Fruit fly (Drosophila melanogaster) whole organism, embryonic: ENCODE data around the gene endos.

Experiments used
- Ada2b ChIP-seq: fragments of 200-800 bp; sonication (Bioruptor generic); IDR thresholded peaks from 2 replicates; pipeline ENCODE4 v1.3.6; 2022; ENCODE audit warnings: missing biosample characterization, missing genetic modification characterization
- B-H2 ChIP-seq: fragments of 200-800 bp; sonication (Bioruptor generic); optimal IDR thresholded peaks from 2 replicates; lab custom pipeline; 2018; ENCODE audit warnings: missing biosample characterization, mild to moderate bottlenecking, missing genetic modification characterization
- CG10431 ChIP-seq: fragments of 200-800 bp; sonication (Bioruptor generic); optimal IDR thresholded peaks from 3 replicates; lab custom pipeline; 2018; ENCODE audit warnings: missing biosample characterization, mild to moderate bottlenecking, missing genetic modification characterization
- CG10979 ChIP-seq: fragments of 200-800 bp; sonication (Bioruptor generic); optimal IDR thresholded peaks from 2 replicates; lab custom pipeline; 2018; ENCODE audit warnings: missing biosample characterization, mild to moderate bottlenecking, missing genetic modification characterization, moderate library complexity
- CG11504 ChIP-seq: fragments of 200-800 bp; sonication (Bioruptor generic); optimal IDR thresholded peaks from 3 replicates; lab custom pipeline; 2019; ENCODE audit warnings: missing biosample characterization, mild to moderate bottlenecking, missing genetic modification characterization, moderate library complexity
- CG12942 ChIP-seq: fragments of 200-800 bp; sonication (Bioruptor generic); optimal IDR thresholded peaks from 3 replicates; lab custom pipeline; 2016; ENCODE audit warnings: missing biosample characterization, missing genetic modification characterization
- CG13624 ChIP-seq: fragments of 200-800 bp; sonication (Bioruptor generic); optimal IDR thresholded peaks from 2 replicates; lab custom pipeline; 2016; ENCODE audit warnings: missing biosample characterization, missing genetic modification characterization
- CG13775 ChIP-seq: fragments of 200-800 bp; sonication (Bioruptor generic); optimal IDR thresholded peaks from 3 replicates; lab custom pipeline; 2017; ENCODE audit warnings: missing biosample characterization, mild to moderate bottlenecking, missing genetic modification characterization
- CG14050 ChIP-seq: fragments of 200-800 bp; sonication (Bioruptor generic); IDR thresholded peaks from 3 replicates; pipeline ENCODE4 v1.3.6; 2022; ENCODE audit warnings: missing biosample characterization, missing genetic modification characterization
- CG17328 ChIP-seq: fragments of 200-800 bp; sonication (Bioruptor generic); IDR thresholded peaks from 2 replicates; pipeline ENCODE4 v1.3.6; 2022; ENCODE audit warnings: missing biosample characterization, missing genetic modification characterization
- CG17568 ChIP-seq: fragments of 200-800 bp; sonication (Bioruptor generic); optimal IDR thresholded peaks from 2 replicates; lab custom pipeline; 2018; ENCODE audit warnings: missing biosample characterization, mild to moderate bottlenecking, missing genetic modification characterization, moderate library complexity
- CG31441 ChIP-seq: fragments of 200-800 bp; sonication (Bioruptor generic); IDR thresholded peaks from 2 replicates; pipeline ENCODE4 v1.3.6; 2022; ENCODE audit warnings: missing biosample characterization, missing genetic modification characterization
- CG3163 ChIP-seq: fragments of 200-800 bp; sonication (Bioruptor generic); optimal IDR thresholded peaks from 3 replicates; lab custom pipeline; 2016; ENCODE audit warnings: missing biosample characterization, missing genetic modification characterization
- CG3407 ChIP-seq: fragments of 200-800 bp; sonication (Bioruptor generic); optimal IDR thresholded peaks from 2 replicates; lab custom pipeline; 2018; ENCODE audit warnings: missing biosample characterization, mild to moderate bottlenecking, missing genetic modification characterization
- CG34422 ChIP-seq: fragments of 200-800 bp; sonication (Bioruptor generic); IDR thresholded peaks from 3 replicates; pipeline ENCODE4 v1.3.6; 2022; ENCODE audit warnings: missing biosample characterization, missing genetic modification characterization
- CG3995 ChIP-seq: fragments of 200-800 bp; sonication (Bioruptor generic); optimal IDR thresholded peaks from 3 replicates; lab custom pipeline; 2016; ENCODE audit warnings: missing biosample characterization, missing genetic modification characterization
- CG5180 ChIP-seq: fragments of 200-800 bp; sonication (Bioruptor generic); optimal IDR thresholded peaks from 3 replicates; lab custom pipeline; 2017; ENCODE audit warnings: missing biosample characterization, missing genetic modification characterization, mild to moderate bottlenecking, moderate library complexity, missing genetic modification reagents
- CG6272 ChIP-seq: fragments of 200-800 bp; sonication (Bioruptor generic); IDR thresholded peaks from 2 replicates; pipeline ENCODE4 v1.3.6; 2022; ENCODE audit warnings: missing biosample characterization, missing genetic modification characterization
- CG6689 ChIP-seq: fragments of 200-800 bp; sonication (Bioruptor generic); IDR thresholded peaks from 2 replicates; pipeline ENCODE4 v1.3.6; 2022; ENCODE audit warnings: missing biosample characterization, missing genetic modification characterization
- CG6791 ChIP-seq: fragments of 200-800 bp; sonication (Bioruptor generic); IDR thresholded peaks from 3 replicates; pipeline ENCODE4 v1.3.6; 2022; ENCODE audit warnings: missing biosample characterization, missing genetic modification characterization; ENCODE audit not compliant: partially characterized antibody
- CG6813 ChIP-seq: fragments of 200-800 bp; sonication (Bioruptor generic); optimal IDR thresholded peaks from 2 replicates; lab custom pipeline; 2017; ENCODE audit warnings: missing biosample characterization, missing genetic modification characterization, mild to moderate bottlenecking, moderate library complexity, missing genetic modification reagents
- CG8924 ChIP-seq: fragments of 200-800 bp; optimal IDR thresholded peaks from 3 replicates; lab custom pipeline; 2019; ENCODE audit warnings: missing biosample characterization, mild to moderate bottlenecking, missing genetic modification characterization, moderate library complexity
- CkIIα-i1 ChIP-seq: fragments of 200-800 bp; sonication (Bioruptor generic); IDR thresholded peaks from 2 replicates; pipeline ENCODE4 v1.3.6; 2022; ENCODE audit warnings: missing biosample characterization, missing genetic modification characterization
- CoRest ChIP-seq: fragments of 200-800 bp; sonication (Bioruptor generic); optimal IDR thresholded peaks from 3 replicates; lab custom pipeline; 2018; ENCODE audit warnings: missing biosample characterization, mild to moderate bottlenecking, missing genetic modification characterization, moderate library complexity
- D19B ChIP-seq: fragments of 200-800 bp; sonication (Bioruptor generic); optimal IDR thresholded peaks from 2 replicates; lab custom pipeline; 2017; ENCODE audit warnings: missing biosample characterization, mild to moderate bottlenecking, missing genetic modification characterization
- Deaf1 ChIP-seq: fragments of 200-800 bp; optimal IDR thresholded peaks from 3 replicates; lab custom pipeline; 2019; ENCODE audit warnings: missing biosample characterization, mild to moderate bottlenecking, missing genetic modification characterization, moderate library complexity
- Doc2 ChIP-seq: fragments of 200-800 bp; sonication (Bioruptor generic); IDR thresholded peaks from 2 replicates; pipeline ENCODE4 v1.3.6; 2022; ENCODE audit warnings: missing biosample characterization, missing genetic modification characterization
- Gug ChIP-seq: fragments of 200-800 bp; sonication (Bioruptor generic); IDR thresholded peaks from 4 replicates; pipeline ENCODE4 v1.3.6; 2022; ENCODE audit warnings: missing biosample characterization, missing genetic modification characterization
- NFAT ChIP-seq: fragments of 200-800 bp; sonication (Bioruptor generic); IDR thresholded peaks from 2 replicates; pipeline ENCODE4 v1.3.6; 2022; ENCODE audit warnings: missing biosample characterization, missing genetic modification characterization
- Nf-YB ChIP-seq: fragments of 200-800 bp; sonication (Bioruptor generic); optimal IDR thresholded peaks from 3 replicates; lab custom pipeline; 2019; ENCODE audit warnings: missing biosample characterization, mild to moderate bottlenecking, missing genetic modification characterization, moderate library complexity
- Oaz ChIP-seq: fragments of 200-800 bp; sonication (Bioruptor generic); IDR thresholded peaks from 2 replicates; pipeline ENCODE4 v1.3.6; 2022; ENCODE audit warnings: missing biosample characterization, missing genetic modification characterization
- Oli ChIP-seq: fragments of 200-800 bp; sonication (Bioruptor generic); optimal IDR thresholded peaks from 2 replicates; lab custom pipeline; 2018; ENCODE audit warnings: missing biosample characterization, mild to moderate bottlenecking, missing genetic modification characterization, moderate library complexity
- Scr ChIP-seq: fragments of 200-800 bp; sonication (Bioruptor generic); IDR thresholded peaks from 2 replicates; pipeline ENCODE4 v1.3.6; 2022; ENCODE audit warnings: missing biosample characterization, missing genetic modification characterization; ENCODE audit not compliant: partially characterized antibody
- Taf1 ChIP-seq: fragments of 200-800 bp; sonication (Bioruptor generic); IDR thresholded peaks from 2 replicates; pipeline ENCODE4 v1.3.6; 2022; ENCODE audit warnings: missing biosample characterization, missing genetic modification characterization
- Xrp1 ChIP-seq: fragments of 200-800 bp; sonication (Bioruptor generic); IDR thresholded peaks from 2 replicates; pipeline ENCODE4 v1.3.6; 2022; ENCODE audit warnings: missing biosample characterization, missing genetic modification characterization
- en ChIP-seq: fragments of 200-800 bp; sonication (Bioruptor generic); optimal IDR thresholded peaks from 2 replicates; lab custom pipeline; 2016; ENCODE audit warnings: missing biosample characterization, missing genetic modification characterization
- exex ChIP-seq: fragments of 200-800 bp; sonication (Bioruptor generic); optimal IDR thresholded peaks from 4 replicates; lab custom pipeline; 2018; ENCODE audit warnings: missing biosample characterization, mild to moderate bottlenecking, missing genetic modification characterization, moderate library complexity
- insv ChIP-seq, 2 experiments: fragments of 200-800 bp; sonication (Bioruptor generic); optimal IDR thresholded peaks; 3 replicates each; lab custom pipeline; 2016 to 2018; ENCODE audit warnings: missing biosample characterization in 2 of 2, missing genetic modification characterization in 2 of 2
- jumu ChIP-seq: fragments of 200-800 bp; sonication (Bioruptor generic); optimal IDR thresholded peaks from 3 replicates; lab custom pipeline; 2016; ENCODE audit warnings: missing biosample characterization, missing genetic modification characterization
- lab ChIP-seq: fragments of 200-800 bp; sonication (Bioruptor generic); optimal IDR thresholded peaks from 3 replicates; lab custom pipeline; 2017; ENCODE audit warnings: missing biosample characterization, missing genetic modification characterization, mild to moderate bottlenecking, moderate library complexity, missing genetic modification reagents
- lmd ChIP-seq: fragments of 200-800 bp; sonication (Bioruptor generic); IDR thresholded peaks from 2 replicates; pipeline ENCODE4 v1.3.6; 2022; ENCODE audit warnings: missing biosample characterization, missing genetic modification characterization
- maf-S ChIP-seq: fragments of 200-800 bp; sonication (Bioruptor generic); optimal IDR thresholded peaks from 2 replicates; lab custom pipeline; 2016; ENCODE audit warnings: missing biosample characterization, missing genetic modification characterization
- mirr ChIP-seq: fragments of 200-800 bp; sonication (Bioruptor generic); optimal IDR thresholded peaks from 3 replicates; lab custom pipeline; 2018; ENCODE audit warnings: missing biosample characterization, mild to moderate bottlenecking, missing genetic modification characterization
- nerfin-2 ChIP-seq: fragments of 200-800 bp; sonication (Bioruptor generic); IDR thresholded peaks from 2 replicates; pipeline ENCODE4 v1.3.6; 2022; ENCODE audit warnings: missing biosample characterization, missing genetic modification characterization; ENCODE audit not compliant: partially characterized antibody
- nmo ChIP-seq: fragments of 200-800 bp; sonication (Bioruptor generic); optimal IDR thresholded peaks from 2 replicates; lab custom pipeline; 2018; ENCODE audit warnings: missing biosample characterization, mild to moderate bottlenecking, missing genetic modification characterization, moderate library complexity
- nom ChIP-seq: fragments of 200-800 bp; sonication (Bioruptor generic); optimal IDR thresholded peaks from 2 replicates; lab custom pipeline; 2017; ENCODE audit warnings: missing biosample characterization, missing genetic modification characterization, mild to moderate bottlenecking, moderate library complexity, missing genetic modification reagents
- pb ChIP-seq: fragments of 200-800 bp; sonication (Bioruptor generic); optimal IDR thresholded peaks from 3 replicates; lab custom pipeline; 2016; ENCODE audit warnings: missing biosample characterization, missing genetic modification characterization
- pita ChIP-seq: fragments of 200-800 bp; sonication (Bioruptor generic); optimal IDR thresholded peaks from 2 replicates; lab custom pipeline; 2017; ENCODE audit warnings: missing biosample characterization, mild to moderate bottlenecking, missing genetic modification characterization
- sisA ChIP-seq: fragments of 200-800 bp; sonication (Bioruptor generic); IDR thresholded peaks from 2 replicates; pipeline ENCODE4 v1.3.6; 2022; ENCODE audit warnings: missing biosample characterization, missing genetic modification characterization
- trem ChIP-seq: fragments of 200-800 bp; optimal IDR thresholded peaks from 3 replicates; lab custom pipeline; 2019; ENCODE audit warnings: missing biosample characterization, mild to moderate bottlenecking, missing genetic modification characterization, moderate library complexity

endos gene

dm6 chr3L:14002524-14003135, 28.9 kb downstream of the endos start (continued):
- TF ChIP-seq en (GFP tag; lab: Kevin White, UChicago): no peak
- TF ChIP-seq CG17328 (GFP tag; lab: Robert Waterston, UW): no peak
- TF ChIP-seq D19B (GFP tag; lab: Kevin White, UChicago): no peak
- no peak for TF ChIP-seq Gug
- no peak for TF ChIP-seq CG6272 (GFP tag; lab: Robert Waterston, UW)
- TF ChIP-seq insv (GFP tag; optimal IDR thresholded peaks at IDR 0.05; lab: Kevin White, UChicago): no peak
- TF ChIP-seq CG12942 (GFP tag; lab: Kevin White, UChicago): no peak
- TF ChIP-seq CG34422 (GFP tag; lab: Robert Waterston, UW): peak; percentile 44; the same call in 1 of the 3 replicates
- peak; percentile 98 for TF ChIP-seq trem (tag; lab: Kevin White, UChicago)
- no peak for TF ChIP-seq jumu
- no peak for TF ChIP-seq Ada2b
- TF ChIP-seq nmo (GFP tag; lab: Kevin White, UChicago): peak; percentile 33
- no peak for TF ChIP-seq pb (GFP tag; lab: Kevin White, UChicago)
- TF ChIP-seq nom (GFP tag; lab: Kevin White, UChicago): no peak
- peak; percentile 37 for TF ChIP-seq mirr (GFP tag; lab: Kevin White, UChicago)
- TF ChIP-seq CG3995: no peak
- TF ChIP-seq CG13624 (GFP tag; lab: Kevin White, UChicago): peak; percentile 29
- TF ChIP-seq sisA (GFP tag; lab: Robert Waterston, UW): no peak
- TF ChIP-seq B-H2 (GFP tag; lab: Kevin White, UChicago): peak; percentile 58
- no peak for TF ChIP-seq CG13775 (GFP tag; lab: Kevin White, UChicago)
- TF ChIP-seq CG3163 (GFP tag; lab: Kevin White, UChicago): no peak
- TF ChIP-seq lab: peak; percentile 35
- TF ChIP-seq CG8924 (tag; lab: Kevin White, UChicago): peak; percentile 83
- TF ChIP-seq Nf-YB (GFP tag; lab: Kevin White, UChicago): peak; percentile 40
- TF ChIP-seq Oaz (GFP tag; lab: Robert Waterston, UW): no peak
- TF ChIP-seq CkIIα-i1 (GFP tag; lab: Robert Waterston, UW): no peak
- no peak for TF ChIP-seq CG10431 (GFP tag; lab: Kevin White, UChicago)
- TF ChIP-seq CG5180 (GFP tag; lab: Kevin White, UChicago): no peak
- TF ChIP-seq CG6689 (GFP tag; lab: Robert Waterston, UW): no peak
- TF ChIP-seq maf-S (GFP tag; lab: Kevin White, UChicago): no peak
- 0 out of 2 replicates have a peak, but pooled peaks have one; percentile 20 for TF ChIP-seq CG31441
- no peak for TF ChIP-seq CG14050
- no peak for TF ChIP-seq CG6813 (GFP tag; lab: Kevin White, UChicago)
- no peak for TF ChIP-seq Deaf1
- no peak for TF ChIP-seq Oli (tag; lab: Kevin White, UChicago)
- TF ChIP-seq NFAT (GFP tag; lab: Robert Waterston, UW): no peak
- no peak for TF ChIP-seq CG10979 (tag; lab: Kevin White, UChicago)
- no peak for TF ChIP-seq pita (GFP tag; lab: Kevin White, UChicago)
- no peak for TF ChIP-seq CG3407
- no peak for TF ChIP-seq nerfin-2 (GFP tag; lab: Robert Waterston, UW)
- TF ChIP-seq CoRest: no peak
- peak; percentile 19; the same call in 1 of the 2 replicates for TF ChIP-seq Scr (GFP tag; lab: Robert Waterston, UW)
- no peak for TF ChIP-seq Doc2
- peak; percentile 50 for TF ChIP-seq exex
- TF ChIP-seq CG6791 (GFP tag; lab: Robert Waterston, UW): no peak
- TF ChIP-seq CG17568 (GFP tag; lab: Kevin White, UChicago): no peak
- no peak for TF ChIP-seq lmd (GFP tag; lab: Robert Waterston, UW)
- TF ChIP-seq CG11504 (tag; lab: Kevin White, UChicago): no peak
- no peak for TF ChIP-seq Xrp1 (GFP tag; lab: Robert Waterston, UW)
- TF ChIP-seq Taf1 (GFP tag; lab: Robert Waterston, UW): no peak
